Worm (Caenorhabditis elegans) whole organism, late embryonic: Measurements from ENCODE around the gene Y43F8B.10.

Source experiments
- F13H6.1 ChIP-seq: sonication (generic microtip); optimal IDR thresholded peaks from 2 replicates; lab custom pipeline; 2016; ENCODE audit warnings: missing genetic modification characterization, missing compliant biosample characterization
- K02D7.2 ChIP-seq: sonication (generic microtip); optimal IDR thresholded peaks from 2 replicates; lab custom pipeline; 2017; ENCODE audit warnings: mild to moderate bottlenecking, missing genetic modification characterization, missing compliant biosample characterization
- T23F11.4 ChIP-seq: fragments of 200-800 bp; sonication (Bioruptor generic); optimal IDR thresholded peaks from 2 replicates; lab custom pipeline; 2018; ENCODE audit warnings: mild to moderate bottlenecking, missing genetic modification characterization, missing compliant biosample characterization
- Y22D7AL.16 ChIP-seq: sonication (generic microtip); optimal IDR thresholded peaks from 2 replicates; lab custom pipeline; 2016; ENCODE audit warnings: missing genetic modification characterization, missing compliant biosample characterization
- ahr-1 ChIP-seq: sonication (generic microtip); optimal IDR thresholded peaks from 2 replicates; lab custom pipeline; 2016; ENCODE audit warnings: missing genetic modification characterization, missing compliant biosample characterization
- ceh-34 ChIP-seq: sonication (generic microtip); optimal IDR thresholded peaks from 2 replicates; lab custom pipeline; 2016; ENCODE audit warnings: mild to moderate bottlenecking, missing genetic modification characterization, missing compliant biosample characterization
- ceh-45 ChIP-seq: fragments of 200-800 bp; sonication (Bioruptor generic); IDR thresholded peaks from 2 replicates; pipeline ENCODE4 v1.3.6; 2022; ENCODE audit warnings: missing genetic modification reagents, missing genetic modification characterization, missing compliant biosample characterization
- ceh-6 ChIP-seq: fragments of 200-800 bp; sonication (Bioruptor generic); optimal IDR thresholded peaks from 2 replicates; lab custom pipeline; 2018; ENCODE audit warnings: mild to moderate bottlenecking, missing genetic modification characterization, missing compliant biosample characterization
- ceh-9 ChIP-seq: sonication (generic microtip); optimal IDR thresholded peaks from 2 replicates; lab custom pipeline; 2016; ENCODE audit warnings: mild to moderate bottlenecking, missing genetic modification characterization, inconsistent platforms, missing compliant biosample characterization
- fkh-10 ChIP-seq: fragments of 150-350 bp; optimal IDR thresholded peaks from 2 replicates; lab custom pipeline; 2014; ENCODE audit warnings: missing biosample characterization, missing genetic modification reagents, missing genetic modification characterization
- fkh-6 ChIP-seq: sonication (generic microtip); optimal IDR thresholded peaks from 2 replicates; lab custom pipeline; 2016; ENCODE audit warnings: missing genetic modification characterization, missing compliant biosample characterization
- gmeb-2 ChIP-seq: sonication (generic microtip); optimal IDR thresholded peaks from 2 replicates; lab custom pipeline; 2016; ENCODE audit warnings: missing genetic modification characterization, inconsistent platforms, missing compliant biosample characterization
- hlh-13 ChIP-seq: fragments of 200-800 bp; sonication (Bioruptor generic); optimal IDR thresholded peaks from 2 replicates; lab custom pipeline; 2018; ENCODE audit warnings: mild to moderate bottlenecking, missing genetic modification characterization, missing compliant biosample characterization
- hlh-15 ChIP-seq: sonication (generic microtip); optimal IDR thresholded peaks from 2 replicates; lab custom pipeline; 2016; ENCODE audit warnings: missing genetic modification characterization, missing compliant biosample characterization
- hlh-6 ChIP-seq: sonication (generic microtip); optimal IDR thresholded peaks from 2 replicates; lab custom pipeline; 2016; ENCODE audit warnings: missing genotype, missing genetic modification characterization, missing compliant biosample characterization
- hlh-8 ChIP-seq: sonication (generic microtip); optimal IDR thresholded peaks from 2 replicates; lab custom pipeline; 2016; ENCODE audit warnings: missing genotype, missing genetic modification characterization, missing compliant biosample characterization
- lim-6 ChIP-seq: sonication (generic microtip); optimal IDR thresholded peaks from 2 replicates; lab custom pipeline; 2016; ENCODE audit warnings: missing genetic modification characterization, missing compliant biosample characterization
- mec-3 ChIP-seq: sonication (generic microtip); optimal IDR thresholded peaks from 2 replicates; lab custom pipeline; 2016; ENCODE audit warnings: borderline replicate concordance, missing genetic modification characterization, missing compliant biosample characterization
- nfya-1 ChIP-seq: sonication (generic microtip); optimal IDR thresholded peaks from 2 replicates; lab custom pipeline; 2017; ENCODE audit warnings: missing genetic modification characterization, mild to moderate bottlenecking, missing compliant biosample characterization, antibody characterized with exemption, moderate library complexity
- nhr-232 ChIP-seq: sonication (generic microtip); optimal IDR thresholded peaks from 2 replicates; lab custom pipeline; 2016; ENCODE audit warnings: missing genetic modification characterization, missing compliant biosample characterization
- odd-2 ChIP-seq: sonication (generic microtip); optimal IDR thresholded peaks from 2 replicates; lab custom pipeline; 2017; ENCODE audit warnings: antibody characterized with exemption, mild to moderate bottlenecking, missing genetic modification characterization, missing compliant biosample characterization
- pag-3 ChIP-seq: sonication (generic microtip); optimal IDR thresholded peaks from 2 replicates; lab custom pipeline; 2016; ENCODE audit warnings: missing compliant biosample characterization, missing genetic modification characterization, borderline replicate concordance
- pha-4 ChIP-seq: fragments of 150-350 bp; optimal IDR thresholded peaks from 2 replicates; lab custom pipeline; 2018; ENCODE audit warnings: missing biosample characterization, missing genetic modification reagents, missing genetic modification characterization
- pqm-1 ChIP-seq: sonication (generic microtip); optimal IDR thresholded peaks from 2 replicates; lab custom pipeline; 2016; ENCODE audit warnings: missing genetic modification characterization, missing compliant biosample characterization
- pros-1 ChIP-seq: fragments of 150-350 bp; optimal IDR thresholded peaks from 2 replicates; lab custom pipeline; 2014; ENCODE audit warnings: missing biosample characterization, missing genetic modification reagents, missing genetic modification characterization
- ref-2 ChIP-seq: sonication (generic microtip); optimal IDR thresholded peaks from 2 replicates; lab custom pipeline; 2016; ENCODE audit warnings: missing genetic modification characterization, missing compliant biosample characterization
- sox-2 ChIP-seq: fragments of 200-800 bp; sonication (Bioruptor generic); IDR thresholded peaks from 2 replicates; pipeline ENCODE4 v1.3.6; 2022; ENCODE audit warnings: missing genetic modification reagents, missing genetic modification characterization, missing compliant biosample characterization
- sox-4 ChIP-seq: sonication (generic microtip); optimal IDR thresholded peaks from 2 replicates; lab custom pipeline; 2017; ENCODE audit warnings: mild to moderate bottlenecking, missing genetic modification characterization, inconsistent platforms, missing compliant biosample characterization
- syd-9 ChIP-seq: sonication (generic microtip); optimal IDR thresholded peaks from 2 replicates; lab custom pipeline; 2016; ENCODE audit warnings: mild to moderate bottlenecking, missing genetic modification characterization, moderate library complexity, missing compliant biosample characterization
- tbx-7 ChIP-seq: sonication (generic microtip); optimal IDR thresholded peaks from 2 replicates; lab custom pipeline; 2016; ENCODE audit warnings: missing genotype, missing genetic modification characterization, missing compliant biosample characterization
- unc-3 ChIP-seq, 2 experiments: fragments of 200-800 bp in 1 of 2; sonication (Bioruptor generic) in 1 of 2; sonication (generic microtip) in 1 of 2; conservative IDR thresholded peaks in 1 of 2; optimal IDR thresholded peaks in 1 of 2; 2 replicates each; pipeline versions ENCODE4 v1.3.6 to Lab custom; 2016 to 2022; ENCODE audit warnings: missing compliant biosample characterization in 2 of 2, missing genetic modification characterization in 2 of 2, missing genetic modification reagents in 1 of 2
- unc-55 ChIP-seq: sonication (generic microtip); optimal IDR thresholded peaks from 2 replicates; lab custom pipeline; 2017; ENCODE audit warnings: missing biosample characterization, missing genetic modification reagents, missing genetic modification characterization
- zip-5 ChIP-seq: sonication (generic microtip); optimal IDR thresholded peaks from 2 replicates; lab custom pipeline; 2016; ENCODE audit warnings: missing genetic modification characterization, missing compliant biosample characterization
- ztf-16 ChIP-seq: sonication (generic microtip); optimal IDR thresholded peaks from 2 replicates; lab custom pipeline; 2017; ENCODE audit warnings: missing genetic modification characterization, missing compliant biosample characterization

The Y43F8B.10 gene

ce11 chrV:19462020-19462419, 12.2 kb upstream of the Y43F8B.10 start, which contains the start of gene Y43F8B.15:
Gene Y43F8B.15, minus strand, starts transcription at chrV:19462120.
- TF ChIP-seq syd-9 (tag; lab: Kevin White, UChicago), result no peak
- TF ChIP-seq fkh-10 (GFP tag; lab: Kevin White, UChicago), result no peak
- TF ChIP-seq ztf-16 (tag; lab: Kevin White, UChicago), result no peak
- TF ChIP-seq mec-3 (tag; lab: Kevin White, UChicago), result no peak
- TF ChIP-seq odd-2 (tag; lab: Kevin White, UChicago), result no peak
- TF ChIP-seq pha-4 (tag; lab: Kevin White, UChicago), result no peak
- TF ChIP-seq ceh-34 (tag; lab: Kevin White, UChicago), result no peak
- TF ChIP-seq Y22D7AL.16 (tag; lab: Kevin White, UChicago), result no peak
- TF ChIP-seq ceh-9 (tag; lab: Kevin White, UChicago), result no peak
- TF ChIP-seq tbx-7 (tag; lab: Kevin White, UChicago), result no peak
- no peak for TF ChIP-seq unc-55 (GFP tag; lab: Kevin White, UChicago)
- TF ChIP-seq, all 69 proteins: peak for 0

ce11 chrV:19462612-19463011, 11.7 kb upstream of the Y43F8B.10 start, which contains the start of gene Y43F8B.25:
Gene Y43F8B.25, plus strand, starts transcription at chrV:19462912.
- TF ChIP-seq T23F11.4 (GFP tag; lab: Kevin White, UChicago), result no peak
- TF ChIP-seq sox-4, result no peak
- no peak for TF ChIP-seq nfya-1 (tag; lab: Kevin White, UChicago)
- TF ChIP-seq F13H6.1 (tag; lab: Kevin White, UChicago), result no peak
- no peak for TF ChIP-seq pqm-1 (tag; lab: Kevin White, UChicago)
- TF ChIP-seq pag-3 (tag; lab: Kevin White, UChicago), result no peak
- TF ChIP-seq ref-2 (tag; lab: Kevin White, UChicago), result no peak
- TF ChIP-seq pha-4 (tag; lab: Kevin White, UChicago), result no peak
- no peak for TF ChIP-seq hlh-6 (tag; lab: Kevin White, UChicago)
- TF ChIP-seq, all 69 proteins: peak for 0

ce11 chrV:19467574-19467973, 6.7 kb upstream of the Y43F8B.10 start, which contains the start of gene Y43F8B.23:
Gene Y43F8B.23, minus strand, starts transcription at chrV:19467648.
- TF ChIP-seq gmeb-2 (no peak), odd-2 (tag; lab: Kevin White, UChicago) (no peak), hlh-15 (tag; lab: Kevin White, UChicago) (no peak), K02D7.2 (tag; lab: Kevin White, UChicago) (no peak), hlh-6 (tag; lab: Kevin White, UChicago) (no peak), ceh-45 (GFP tag; lab: Robert Waterston, UW) (no peak), lim-6 (tag; lab: Kevin White, UChicago) (no peak), tbx-7 (tag; lab: Kevin White, UChicago) (no peak), pros-1 (no peak), sox-2 (GFP tag; lab: Robert Waterston, UW) (no peak), F13H6.1 (tag; lab: Kevin White, UChicago) (no peak), mec-3 (tag; lab: Kevin White, UChicago) (no peak), nhr-232 (tag; lab: Kevin White, UChicago) (no peak), pha-4 (tag; lab: Kevin White, UChicago) (no peak), zip-5 (no peak), sox-4 (no peak), hlh-8 (tag; lab: Kevin White, UChicago) (no peak), ceh-6 (GFP tag; lab: Kevin White, UChicago) (no peak), fkh-6 (tag; lab: Kevin White, UChicago) (no peak), hlh-13 (GFP tag; lab: Kevin White, UChicago) (no peak)

DNA sequence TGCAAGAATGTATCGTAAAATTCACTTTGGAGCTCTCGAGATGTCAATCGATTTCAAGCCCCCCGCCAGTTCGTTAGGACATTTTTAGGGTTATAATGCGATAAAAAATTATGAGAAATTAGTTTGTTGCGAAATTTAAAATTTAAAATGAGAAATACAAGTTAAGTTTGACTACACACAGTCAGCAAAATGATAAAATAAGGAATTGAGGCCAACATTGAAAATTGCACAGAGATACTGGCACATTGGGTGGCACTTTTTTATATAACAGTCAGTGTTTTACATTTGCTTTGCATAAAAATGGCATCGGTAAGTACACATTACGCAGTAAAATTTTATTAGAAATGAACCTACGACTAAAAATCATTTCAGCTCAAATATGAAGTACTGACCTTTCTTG, 6.2 kb upstream of the Y43F8B.10 start, which contains the start of gene Y43F8B.12:
TSS of gene Y43F8B.12 (plus strand) at position 301 of the 400 bp plus-strand sequence.
- no peak for TF ChIP-seq ahr-1 (tag; lab: Kevin White, UChicago)
- TF ChIP-seq unc-3 (GFP tag; conservative IDR thresholded peaks at IDR 0.05; lab: Robert Waterston, UW), result no peak
- TF ChIP-seq unc-3 (tag; optimal IDR thresholded peaks at IDR 0.05; lab: Kevin White, UChicago), result no peak
- TF ChIP-seq, all 69 proteins: peak for 0
